Worm (Caenorhabditis elegans) whole organism, mixed stage, embryonic: Measurements from ENCODE around the gene Y54G2A.41.

ENCODE experiments used
- ces-1 ChIP-seq: fragments of 150-350 bp; optimal IDR thresholded peaks from 2 replicates; lab custom pipeline; 2014; ENCODE audit warnings: missing biosample characterization, missing genetic modification reagents, missing genetic modification characterization
- elt-3 ChIP-seq: fragments of 150-350 bp; optimal IDR thresholded peaks from 2 replicates; lab custom pipeline; 2014; ENCODE audit warnings: missing biosample characterization, missing genetic modification characterization
- lsy-2 ChIP-seq: fragments of 150-350 bp; optimal IDR thresholded peaks from 2 replicates; lab custom pipeline; 2014; ENCODE audit warnings: missing biosample characterization, missing genetic modification characterization
- mep-1 ChIP-seq: fragments of 150-350 bp; optimal IDR thresholded peaks from 2 replicates; lab custom pipeline; 2017; ENCODE audit warnings: missing biosample characterization, missing genetic modification reagents, missing genetic modification characterization, inconsistent platforms
- nhr-12 ChIP-seq: fragments of 150-350 bp; optimal IDR thresholded peaks from 2 replicates; lab custom pipeline; 2014; ENCODE audit warnings: missing biosample characterization, missing genetic modification characterization
- nhr-237 ChIP-seq: fragments of 150-350 bp; optimal IDR thresholded peaks from 2 replicates; lab custom pipeline; 2014; ENCODE audit warnings: missing biosample characterization, missing genetic modification characterization
- sem-2 ChIP-seq: fragments of 200-800 bp; sonication (Bioruptor generic); optimal IDR thresholded peaks from 2 replicates; lab custom pipeline; 2018; ENCODE audit warnings: mild to moderate bottlenecking, missing genetic modification characterization, missing compliant biosample characterization
- unc-39 ChIP-seq: fragments of 150-350 bp; optimal IDR thresholded peaks from 2 replicates; lab custom pipeline; 2014; ENCODE audit warnings: missing biosample characterization, missing genetic modification characterization

DNA sequence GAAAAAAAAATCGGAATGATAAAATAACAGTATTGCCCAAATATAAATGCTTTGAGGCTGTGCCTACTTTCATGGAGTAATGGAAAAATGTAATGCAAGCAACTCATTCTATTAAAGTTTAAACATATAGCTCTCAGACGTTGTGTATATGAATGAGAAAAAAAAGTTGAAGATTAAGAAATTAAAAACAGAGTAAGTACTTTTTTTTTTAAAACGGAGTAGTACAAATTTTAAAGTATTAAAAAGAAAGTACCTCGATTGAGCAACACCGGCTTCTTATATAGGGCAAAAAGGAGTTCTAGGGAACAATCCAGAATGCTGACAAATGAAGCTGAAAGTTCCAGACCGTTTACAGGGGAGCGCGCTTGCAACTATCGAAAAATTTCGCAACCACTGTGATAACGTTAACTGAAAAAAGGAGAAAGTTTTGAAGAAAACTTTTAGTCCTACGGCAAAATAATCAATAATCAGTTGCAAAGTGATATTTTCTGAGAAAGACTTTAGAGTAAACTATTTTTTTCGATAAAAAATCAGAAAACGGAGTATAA is 40.5 kb upstream of the Y54G2A.41 start:
- TF ChIP-seq lsy-2 (no peak), ces-1 (GFP tag; lab: Kevin White, UChicago) (no peak), nhr-12 (tag; lab: Kevin White, UChicago) (no peak), sem-2 (no peak), unc-39 (no peak), nhr-237 (no peak), mep-1 (tag; lab: Kevin White, UChicago) (no peak), elt-3 (tag; lab: Kevin White, UChicago) (no peak)
